Fruit fly (Drosophila melanogaster): ENCODE data around the gene Rad17.
A peak's percentile ranks its signal among the peaks of the same experiment; 100 is the strongest.

The Rad17 gene

DNA sequence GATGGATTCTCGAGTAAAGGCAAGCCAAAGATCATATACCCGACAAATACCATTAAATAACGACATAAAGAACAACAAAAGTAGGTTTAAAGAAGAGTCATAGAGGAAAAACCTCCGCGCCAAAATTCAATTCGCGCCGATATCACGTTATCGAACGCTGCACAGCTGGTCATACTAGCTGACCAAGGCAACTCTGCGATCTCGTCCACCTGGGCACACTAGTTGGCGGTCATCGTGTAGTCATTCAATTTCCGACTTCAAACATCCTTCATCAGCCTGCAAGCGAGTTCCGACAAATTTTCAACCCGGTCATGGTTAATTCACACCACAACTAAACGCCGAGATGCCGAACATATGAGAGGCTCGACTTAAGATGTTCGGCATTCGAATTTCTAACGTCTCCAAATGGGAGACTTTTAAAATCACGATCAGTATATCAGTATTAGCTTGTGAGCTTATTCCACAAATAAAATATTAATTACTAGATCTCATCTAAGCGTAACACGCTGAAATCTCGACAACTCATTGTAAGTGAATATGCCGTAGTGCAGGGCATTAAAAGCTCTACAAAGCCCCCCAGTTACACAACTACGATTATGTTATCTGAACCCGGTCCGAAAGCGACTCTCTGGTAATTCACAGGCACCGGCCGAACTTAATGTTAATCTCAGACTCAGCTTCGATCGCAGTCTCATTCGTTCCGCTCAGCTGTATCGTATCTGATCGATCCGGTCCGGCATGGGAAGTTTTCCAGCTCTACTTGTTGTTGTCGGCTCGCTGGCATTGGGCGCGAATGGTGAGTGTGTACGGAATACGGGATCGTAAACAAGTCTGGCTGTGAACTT is 6.0 kb downstream of the Rad17 start, which contains the start of gene CG3505 (continued):
- TF ChIP-seq Ets96B (tag; optimal IDR thresholded peaks at IDR 0.05) (peak; percentile 30), CG1621 (tag; optimal IDR thresholded peaks at IDR 0.05) (peak; percentile 53), Hr4 (GFP tag; optimal IDR thresholded peaks at IDR 0.05) (no peak), CG10631 (GFP tag; optimal IDR thresholded peaks at IDR 0.05) (no peak), CG10669 (GFP tag; optimal IDR thresholded peaks at IDR 0.05) (peak; percentile 53), spab (GFP tag; optimal IDR thresholded peaks at IDR 0.05) (no peak), CG6808 (GFP tag; optimal IDR thresholded peaks at IDR 0.05) (peak; percentile 24), Hr39 (GFP tag; optimal IDR thresholded peaks at IDR 0.05) (no peak), Eip78C (GFP tag) (peak; percentile 83), lz (GFP tag; optimal IDR thresholded peaks at IDR 0.05) (no peak), Lpt (GFP tag; optimal IDR thresholded peaks at IDR 0.05) (peak; percentile 4), CG6163 (GFP tag; IDR thresholded peaks at IDR 0.05) (peak; percentile 63), Sox14 (GFP tag; optimal IDR thresholded peaks at IDR 0.05) (peak; percentile 21), fkh (GFP tag; optimal IDR thresholded peaks at IDR 0.05) (no peak), eg (GFP tag; IDR thresholded peaks at IDR 0.05) (peak; percentile 84), Blimp-1 (GFP tag; optimal IDR thresholded peaks at IDR 0.05) (no peak), svp (GFP tag) (no peak), CG34406 (GFP tag; optimal IDR thresholded peaks at IDR 0.05) (peak; percentile 20), salr (GFP tag; optimal IDR thresholded peaks at IDR 0.05) (no peak), vri (GFP tag; optimal IDR thresholded peaks at IDR 0.05) (no peak), Eip75B (GFP tag; optimal IDR thresholded peaks at IDR 0.05) (peak; percentile 56), CG6792 (GFP tag; optimal IDR thresholded peaks at IDR 0.05) (peak; percentile 42), topi (GFP tag; optimal IDR thresholded peaks at IDR 0.05) (peak; percentile 20), cyc (GFP tag; optimal IDR thresholded peaks at IDR 0.05) (no peak)

DNA sequence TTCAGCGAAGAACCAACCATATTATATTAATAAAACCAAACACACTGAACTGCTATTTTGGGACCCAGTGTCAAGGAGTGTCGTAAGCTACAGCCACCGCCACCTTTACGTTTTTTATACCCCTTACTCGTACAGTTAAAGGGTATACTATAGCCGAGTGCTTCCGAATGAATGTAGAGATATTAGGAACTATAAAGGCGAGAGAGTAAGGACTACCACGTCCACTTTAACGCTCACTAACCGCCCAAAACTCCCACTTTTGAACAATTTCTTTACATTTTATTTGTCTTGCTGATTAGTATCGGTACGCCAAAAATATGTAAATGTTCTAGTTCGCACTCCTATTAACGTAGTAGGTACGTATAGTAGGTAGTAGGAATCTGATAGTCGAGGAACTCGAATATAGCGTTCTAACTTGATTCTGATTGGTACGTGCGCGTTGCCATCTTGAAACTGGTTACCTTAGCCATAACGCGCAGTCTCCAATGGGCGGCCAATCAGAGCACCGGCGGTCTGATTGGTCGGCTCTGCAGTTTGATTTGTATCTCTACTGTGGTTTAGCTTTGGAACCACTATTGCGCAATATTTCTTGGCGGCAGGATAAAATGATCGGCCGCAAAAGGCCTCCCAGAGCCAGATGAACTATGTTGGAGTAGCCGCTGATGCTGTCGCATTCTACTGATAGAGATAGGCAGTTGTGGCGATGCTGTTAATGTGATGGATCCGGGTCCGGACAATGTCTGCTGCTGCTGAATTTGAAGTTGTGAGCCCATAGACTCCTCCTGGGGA is 6.9 kb downstream of the Rad17 start:
- TF ChIP-seq CG8119 (GFP tag; IDR thresholded peaks at IDR 0.05) (peak; percentile 73), CG3032 (tag; optimal IDR thresholded peaks at IDR 0.05) (peak; percentile 39), esn (GFP tag; optimal IDR thresholded peaks at IDR 0.05) (peak; percentile 4), CG6792 (GFP tag; optimal IDR thresholded peaks at IDR 0.05) (peak; percentile 0), fkh (GFP tag; optimal IDR thresholded peaks at IDR 0.05) (peak; percentile 43), CG10631 (GFP tag; optimal IDR thresholded peaks at IDR 0.05) (peak; percentile 38), CG11762 (GFP tag; optimal IDR thresholded peaks at IDR 0.05; ENCODE audit: insufficient read depth) (no peak), CG4318 (GFP tag; optimal IDR thresholded peaks at IDR 0.05) (no peak), Hr39 (GFP tag; optimal IDR thresholded peaks at IDR 0.05) (no peak), pdm3 (GFP tag; optimal IDR thresholded peaks at IDR 0.05) (peak; percentile 37), topi (GFP tag; optimal IDR thresholded peaks at IDR 0.05) (peak; percentile 40), cyc (GFP tag; optimal IDR thresholded peaks at IDR 0.05) (no peak), Hr4 (GFP tag; optimal IDR thresholded peaks at IDR 0.05) (peak; percentile 53), Ets96B (tag; optimal IDR thresholded peaks at IDR 0.05) (peak; percentile 33), CG10669 (GFP tag; optimal IDR thresholded peaks at IDR 0.05) (no peak), CG3919 (GFP tag; optimal IDR thresholded peaks at IDR 0.05) (peak; percentile 46), Smox (GFP tag; optimal IDR thresholded peaks at IDR 0.05) (no peak), Sox14 (GFP tag; optimal IDR thresholded peaks at IDR 0.05) (peak; percentile 35), spab (GFP tag; optimal IDR thresholded peaks at IDR 0.05) (no peak), Ets21C (GFP tag; optimal IDR thresholded peaks at IDR 0.05) (no peak), salr (GFP tag; optimal IDR thresholded peaks at IDR 0.05) (no peak), eg (GFP tag; IDR thresholded peaks at IDR 0.05) (peak; percentile 39; the same call in 1 of the 3 replicates), svp (GFP tag) (peak; percentile 55), CG6854 (GFP tag; optimal IDR thresholded peaks at IDR 0.05) (no peak), ss (GFP tag; optimal IDR thresholded peaks at IDR 0.05) (peak in 1 of 2 experiments; percentile 18), Hr38 (GFP tag; optimal IDR thresholded peaks at IDR 0.05) (no peak), CG8319 (GFP tag; optimal IDR thresholded peaks at IDR 0.05) (no peak), net (GFP tag; optimal IDR thresholded peaks at IDR 0.05) (no peak), Met (GFP tag; optimal IDR thresholded peaks at IDR 0.05) (no peak), CG15336 (GFP tag; IDR thresholded peaks at IDR 0.05) (peak; percentile 45; the same call in 1 of the 2 replicates), CG34406 (GFP tag; optimal IDR thresholded peaks at IDR 0.05) (no peak), acj6 (GFP tag; optimal IDR thresholded peaks at IDR 0.05) (peak; percentile 16), Eip78C (GFP tag) (peak; percentile 87), Eip75B (GFP tag; optimal IDR thresholded peaks at IDR 0.05) (peak; percentile 27), dsx (GFP tag; optimal IDR thresholded peaks at IDR 0.05; ENCODE audit: poor library complexity, severe bottlenecking) (peak; percentile 36), achi (GFP tag; optimal IDR thresholded peaks at IDR 0.05) (peak; percentile 12), CG6276 (GFP tag; optimal IDR thresholded peaks at IDR 0.05) (peak; percentile 50)

All from whole organism, prepupa.